Fruit fly (Drosophila melanogaster) whole organism, adult: ENCODE results near the gene Cow.

Experiments used
- CG7101 ChIP-seq: fragments of 200-800 bp; sonication (Bioruptor generic); optimal IDR thresholded peaks from 2 replicates; lab custom pipeline; 2018; ENCODE audit warnings: missing biosample characterization, mild to moderate bottlenecking, missing genetic modification characterization, moderate library complexity
- Crg-1 ChIP-seq: fragments of 200-800 bp; sonication (Bioruptor generic); optimal IDR thresholded peaks from 2 replicates; lab custom pipeline; 2016; ENCODE audit warnings: missing biosample characterization, missing genetic modification characterization

DNA sequence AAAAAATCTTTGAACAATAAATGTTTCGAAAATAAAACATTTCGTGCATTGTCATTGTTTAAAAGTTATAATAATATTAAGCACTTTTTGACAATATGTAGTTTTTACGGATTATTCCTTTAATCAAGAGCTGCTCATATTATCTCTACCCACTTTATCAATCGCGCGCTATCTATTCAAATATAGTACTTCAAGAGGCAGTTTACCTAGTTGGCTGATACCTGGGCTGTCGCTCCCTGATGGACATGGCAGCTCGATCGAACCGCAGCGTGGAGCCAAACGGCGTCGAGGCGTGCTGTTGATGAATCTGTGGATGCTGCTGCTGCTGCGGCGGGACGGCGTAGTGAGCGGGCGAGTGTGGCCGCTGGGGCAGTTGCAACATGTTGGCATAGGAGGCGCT lies 52.4 kb downstream of the Cow start:
- TF ChIP-seq CG7101: no peak
- no peak for TF ChIP-seq Crg-1
